Worm (Caenorhabditis elegans): Measurements from ENCODE around the gene mon-2.

The mon-2 gene

ce11 chrIV:12051049-12051792 is 45.4 kb upstream of the mon-2 start, which contains the start of the genes bre-5 and spt-5 (continued):
- TF ChIP-seq pqm-1 (tag; optimal IDR thresholded peaks at IDR 0.05) = no peak
- no peak for TF ChIP-seq ceh-88 (GFP tag; IDR thresholded peaks at IDR 0.05)
- no peak for TF ChIP-seq tlp-1 (tag; optimal IDR thresholded peaks at IDR 0.05)
- TF ChIP-seq vab-15 (tag; optimal IDR thresholded peaks at IDR 0.05) = no peak
- TF ChIP-seq elt-3 (tag; optimal IDR thresholded peaks at IDR 0.05) = no peak
- no peak for TF ChIP-seq unc-62 (GFP tag; optimal IDR thresholded peaks at IDR 0.05)
- no peak for TF ChIP-seq elt-2 (tag; optimal IDR thresholded peaks at IDR 0.05)
- no peak for TF ChIP-seq ets-5 (GFP tag; IDR thresholded peaks at IDR 0.05)
- no peak for TF ChIP-seq fkh-10 (GFP tag; optimal IDR thresholded peaks at IDR 0.05)
- TF ChIP-seq blmp-1 (tag; optimal IDR thresholded peaks at IDR 0.05) = no peak
- TF ChIP-seq unc-86 (tag; optimal IDR thresholded peaks at IDR 0.05) = no peak
- TF ChIP-seq C16A3.4 (tag; optimal IDR thresholded peaks at IDR 0.05) = no peak
- no peak for TF ChIP-seq isw-1 (GFP tag; IDR thresholded peaks at IDR 0.05)
- no peak for TF ChIP-seq C34B4.2 (tag; optimal IDR thresholded peaks at IDR 0.05)
- TF ChIP-seq efl-1 (optimal IDR thresholded peaks at IDR 0.05) = peak; percentile 24 to 47
- TF ChIP-seq efl-1 (GFP tag; optimal IDR thresholded peaks at IDR 0.05 in 1 of 2) = peak; percentile 50 to 72
- 0 out of 2 replicates have a peak, but pooled peaks have one; percentile 12 for TF ChIP-seq nhr-19 (GFP tag; conservative IDR thresholded peaks at IDR 0.05)
- TF ChIP-seq ceh-90 (tag; optimal IDR thresholded peaks at IDR 0.05) = no peak
- TF ChIP-seq fkh-4 (tag; optimal IDR thresholded peaks at IDR 0.05; ENCODE audit: borderline replicate concordance) = no peak
- no peak for TF ChIP-seq ceh-63 (GFP tag; optimal IDR thresholded peaks at IDR 0.05)
- no peak for TF ChIP-seq pax-3 (tag; optimal IDR thresholded peaks at IDR 0.05)
- no peak for TF ChIP-seq efl-3 (GFP tag; optimal IDR thresholded peaks at IDR 0.05)
- peak; percentile 5 to 40 (median 35) for TF ChIP-seq dpl-1 (GFP tag; optimal IDR thresholded peaks at IDR 0.05)
- TF ChIP-seq lin-15B (tag; optimal IDR thresholded peaks at IDR 0.05) = no peak
- TF ChIP-seq grh-1 (GFP tag; IDR thresholded peaks at IDR 0.05) = no peak
- peak; percentile 34 for TF ChIP-seq nhr-20 (tag; optimal IDR thresholded peaks at IDR 0.05)
- TF ChIP-seq fos-1 (tag; optimal IDR thresholded peaks at IDR 0.05) = no peak
- TF ChIP-seq jun-1 (tag; optimal IDR thresholded peaks at IDR 0.05) = no peak
- no peak for TF ChIP-seq ama-1 (optimal IDR thresholded peaks at IDR 0.05)
- TF ChIP-seq egl-27 (tag; optimal IDR thresholded peaks at IDR 0.05) = no peak
- no peak for TF ChIP-seq nhr-12 (tag; optimal IDR thresholded peaks at IDR 0.05)
- no peak for TF ChIP-seq lin-13 (GFP tag; optimal IDR thresholded peaks at IDR 0.05)
- TF ChIP-seq ztf-4 (tag; optimal IDR thresholded peaks at IDR 0.05) = no peak
- no peak for TF ChIP-seq lir-3 (tag; optimal IDR thresholded peaks at IDR 0.05; ENCODE audit: poor library complexity)
- no peak for TF ChIP-seq zip-4 (GFP tag; optimal IDR thresholded peaks at IDR 0.05)
- peak; percentile 29 to 38 for TF ChIP-seq lin-35 (GFP tag; optimal IDR thresholded peaks at IDR 0.05)
- TF ChIP-seq ztf-11 (tag; optimal IDR thresholded peaks at IDR 0.05) = no peak
- no peak for TF ChIP-seq nhr-90 (tag; optimal IDR thresholded peaks at IDR 0.05; ENCODE audit: poor library complexity)
- no peak for TF ChIP-seq ces-1 (GFP tag; optimal IDR thresholded peaks at IDR 0.05)
- TF ChIP-seq nhr-47 (tag; optimal IDR thresholded peaks at IDR 0.05) = peak; percentile 52
- no peak for TF ChIP-seq sox-4 (tag; optimal IDR thresholded peaks at IDR 0.05)
- TF ChIP-seq egl-13 (tag; optimal IDR thresholded peaks at IDR 0.05) = no peak
- peak; percentile 85 for TF ChIP-seq F16B12.6 (tag; optimal IDR thresholded peaks at IDR 0.05)
- TF ChIP-seq alr-1 (tag; optimal IDR thresholded peaks at IDR 0.05; ENCODE audit: borderline replicate concordance) = no peak
- no peak for TF ChIP-seq mef-2 (tag; optimal IDR thresholded peaks at IDR 0.05)
- TF ChIP-seq lsy-2 (tag; optimal IDR thresholded peaks at IDR 0.05) = peak; percentile 49 to 62
- TF ChIP-seq zag-1 (tag; optimal IDR thresholded peaks at IDR 0.05) = no peak
- TF ChIP-seq nhr-237 (tag; optimal IDR thresholded peaks at IDR 0.05) = no peak
- TF ChIP-seq mdl-1 (tag; optimal IDR thresholded peaks at IDR 0.05) = no peak
- TF ChIP-seq xbp-1 (tag; optimal IDR thresholded peaks at IDR 0.05) = peak; percentile 16
- TF ChIP-seq nhr-77 (tag; optimal IDR thresholded peaks at IDR 0.05) = no peak
- no peak for TF ChIP-seq pag-3 (tag; optimal IDR thresholded peaks at IDR 0.05; ENCODE audit: borderline replicate concordance, insufficient read depth)
